Fruit fly (Drosophila melanogaster) whole organism, embryonic: Measurements from ENCODE around the gene rk.
A peak's percentile ranks its signal among the peaks of the same experiment; 100 is the strongest.

Experiments
- Atf-2 ChIP-seq: fragments of 200-800 bp; sonication (Bioruptor generic); optimal IDR thresholded peaks from 2 replicates; lab custom pipeline; 2016; ENCODE audit warnings: missing biosample characterization, missing genetic modification characterization
- Bteb2 ChIP-seq: fragments of 200-800 bp; sonication (Bioruptor generic); optimal IDR thresholded peaks from 2 replicates; lab custom pipeline; 2016; ENCODE audit warnings: missing biosample characterization, missing genetic modification characterization
- CG10147 ChIP-seq: fragments of 200-800 bp; sonication (Bioruptor generic); optimal IDR thresholded peaks from 2 replicates; lab custom pipeline; 2019; ENCODE audit warnings: missing biosample characterization, mild to moderate bottlenecking, missing genetic modification characterization, moderate library complexity
- CG1024 ChIP-seq: fragments of 200-800 bp; sonication (Bioruptor generic); IDR thresholded peaks from 2 replicates; pipeline ENCODE4 v1.3.6; 2022; ENCODE audit warnings: missing biosample characterization, missing genetic modification characterization
- CG10565 ChIP-seq: fragments of 200-800 bp; sonication (Bioruptor generic); optimal IDR thresholded peaks from 3 replicates; lab custom pipeline; 2016; ENCODE audit warnings: missing biosample characterization, mild to moderate bottlenecking, missing genetic modification characterization
- CG10959 ChIP-seq: fragments of 200-800 bp; sonication (Bioruptor generic); IDR thresholded peaks from 2 replicates; pipeline ENCODE4 v1.3.6; 2022; ENCODE audit warnings: missing biosample characterization, missing genetic modification characterization
- CG11696 ChIP-seq: fragments of 200-800 bp; sonication (Bioruptor generic); IDR thresholded peaks from 2 replicates; pipeline ENCODE4 v1.3.6; 2022; ENCODE audit warnings: missing biosample characterization, missing genetic modification characterization
- CG12299 ChIP-seq: fragments of 200-800 bp; sonication (Bioruptor generic); optimal IDR thresholded peaks from 2 replicates; lab custom pipeline; 2018; ENCODE audit warnings: missing biosample characterization, mild to moderate bottlenecking, missing genetic modification characterization
- CG13775 ChIP-seq: fragments of 200-800 bp; sonication (Bioruptor generic); optimal IDR thresholded peaks from 3 replicates; lab custom pipeline; 2017; ENCODE audit warnings: missing biosample characterization, mild to moderate bottlenecking, missing genetic modification characterization
- CG14014 ChIP-seq: fragments of 200-800 bp; sonication (Bioruptor generic); IDR thresholded peaks from 2 replicates; pipeline ENCODE4 v1.3.6; 2022; ENCODE audit warnings: missing biosample characterization, missing genetic modification characterization
- CG14441 ChIP-seq: fragments of 200-800 bp; sonication (Bioruptor generic); IDR thresholded peaks from 2 replicates; pipeline ENCODE4 v1.3.6; 2022; ENCODE audit warnings: missing biosample characterization, missing genetic modification characterization
- CG14860 ChIP-seq: fragments of 200-800 bp; sonication (Bioruptor generic); IDR thresholded peaks from 3 replicates; pipeline ENCODE4 v1.3.6; 2022; ENCODE audit warnings: missing biosample characterization, missing genetic modification characterization; ENCODE audit not compliant: partially characterized antibody
- CG14965 ChIP-seq: fragments of 200-800 bp; sonication (Bioruptor generic); optimal IDR thresholded peaks from 2 replicates; lab custom pipeline; 2016; ENCODE audit warnings: missing biosample characterization, missing genetic modification characterization, borderline replicate concordance
- CG17186 ChIP-seq: fragments of 200-800 bp; sonication (Bioruptor generic); optimal IDR thresholded peaks from 3 replicates; lab custom pipeline; 2017; ENCODE audit warnings: missing biosample characterization, missing genetic modification reagents, missing genetic modification characterization
- CG18011 ChIP-seq: fragments of 200-800 bp; sonication (Bioruptor generic); optimal IDR thresholded peaks from 2 replicates; lab custom pipeline; 2017; ENCODE audit warnings: missing biosample characterization, missing genetic modification characterization, mild to moderate bottlenecking, moderate library complexity, missing genotype
- CG18476 ChIP-seq: fragments of 200-800 bp; sonication (Bioruptor generic); optimal IDR thresholded peaks from 2 replicates; lab custom pipeline; 2016; ENCODE audit warnings: missing biosample characterization, mild to moderate bottlenecking, missing genetic modification characterization
- CG18764 ChIP-seq: fragments of 200-800 bp; sonication (Bioruptor generic); optimal IDR thresholded peaks from 3 replicates; lab custom pipeline; 2016; ENCODE audit warnings: missing biosample characterization, missing genetic modification characterization
- CG3065 ChIP-seq: fragments of 200-800 bp; sonication (Bioruptor generic); optimal IDR thresholded peaks from 2 replicates; lab custom pipeline; 2016; ENCODE audit warnings: missing biosample characterization, missing genetic modification characterization
- CG31224 ChIP-seq: fragments of 200-800 bp; sonication (Bioruptor generic); IDR thresholded peaks from 2 replicates; pipeline ENCODE4 v1.3.6; 2022; ENCODE audit warnings: missing biosample characterization, missing genetic modification characterization
- CG6254 ChIP-seq: fragments of 200-800 bp; sonication (Bioruptor generic); optimal IDR thresholded peaks from 3 replicates; lab custom pipeline; 2017; ENCODE audit warnings: mild to moderate bottlenecking, missing biosample characterization, missing genetic modification reagents, missing genetic modification characterization
- CG6689 ChIP-seq: fragments of 200-800 bp; sonication (Bioruptor generic); IDR thresholded peaks from 2 replicates; pipeline ENCODE4 v1.3.6; 2022; ENCODE audit warnings: missing biosample characterization, missing genetic modification characterization
- CG7786 ChIP-seq: fragments of 200-800 bp; sonication (Bioruptor generic); optimal IDR thresholded peaks from 2 replicates; lab custom pipeline; 2016; ENCODE audit warnings: missing biosample characterization, missing genetic modification characterization
- CG7987 ChIP-seq: fragments of 200-800 bp; sonication (Bioruptor generic); optimal IDR thresholded peaks from 2 replicates; lab custom pipeline; 2018; ENCODE audit warnings: missing biosample characterization, mild to moderate bottlenecking, missing genetic modification characterization, moderate library complexity
- CG8765 ChIP-seq: fragments of 200-800 bp; sonication (Bioruptor generic); IDR thresholded peaks from 2 replicates; pipeline ENCODE4 v1.3.6; 2022; ENCODE audit warnings: missing biosample characterization, missing genetic modification characterization
- CG9817 ChIP-seq: fragments of 200-800 bp; sonication (Bioruptor generic); optimal IDR thresholded peaks from 2 replicates; lab custom pipeline; 2018; ENCODE audit warnings: missing biosample characterization, mild to moderate bottlenecking, missing genetic modification characterization, moderate library complexity
- Camta ChIP-seq: fragments of 200-800 bp; sonication (Bioruptor generic); optimal IDR thresholded peaks from 2 replicates; lab custom pipeline; 2016; ENCODE audit warnings: missing biosample characterization, missing genetic modification characterization
- Chrac-16 ChIP-seq: fragments of 200-800 bp; sonication (Bioruptor generic); optimal IDR thresholded peaks from 3 replicates; lab custom pipeline; 2016; ENCODE audit warnings: missing biosample characterization, missing genetic modification characterization
- Fer2 ChIP-seq: fragments of 200-800 bp; sonication (Bioruptor generic); optimal IDR thresholded peaks from 2 replicates; lab custom pipeline; 2018; ENCODE audit warnings: missing biosample characterization, mild to moderate bottlenecking, missing genetic modification characterization, moderate library complexity
- Hr3 ChIP-seq: fragments of 200-800 bp; sonication (Bioruptor generic); optimal IDR thresholded peaks from 3 replicates; lab custom pipeline; 2016; ENCODE audit warnings: missing biosample characterization, missing genetic modification characterization
- NfI ChIP-seq: fragments of 200-800 bp; sonication (Bioruptor generic); optimal IDR thresholded peaks from 3 replicates; lab custom pipeline; 2018; ENCODE audit warnings: missing biosample characterization, mild to moderate bottlenecking, missing genetic modification characterization, moderate library complexity
- Opbp ChIP-seq: fragments of 200-800 bp; sonication (Bioruptor generic); IDR thresholded peaks from 3 replicates; pipeline ENCODE4 v1.3.6; 2022; ENCODE audit warnings: missing biosample characterization, missing genetic modification characterization; ENCODE audit not compliant: partially characterized antibody
- Ravus ChIP-seq: fragments of 200-800 bp; sonication (Bioruptor generic); IDR thresholded peaks from 2 replicates; pipeline ENCODE4 v1.3.6; 2022; ENCODE audit warnings: missing biosample characterization, missing genetic modification characterization
- Tbp ChIP-seq: fragments of >200 bp; optimal IDR thresholded peaks from 2 replicates; lab custom pipeline; 2018; ENCODE audit warnings: missing biosample characterization, missing genetic modification characterization
- ap ChIP-seq: fragments of 200-800 bp; sonication (Bioruptor generic); IDR thresholded peaks from 2 replicates; pipeline ENCODE4 v1.3.6; 2022; ENCODE audit warnings: missing biosample characterization, missing genetic modification characterization
- cg ChIP-seq: fragments of 200-800 bp; sonication (Bioruptor generic); optimal IDR thresholded peaks from 3 replicates; lab custom pipeline; 2019; ENCODE audit warnings: missing biosample characterization, mild to moderate bottlenecking, missing genetic modification characterization, moderate library complexity
- fu2 ChIP-seq: fragments of 200-800 bp; sonication (Bioruptor generic); optimal IDR thresholded peaks from 2 replicates; lab custom pipeline; 2016; ENCODE audit warnings: missing biosample characterization, missing genetic modification characterization
- gcm2 ChIP-seq: fragments of 200-800 bp; sonication (Bioruptor generic); optimal IDR thresholded peaks from 2 replicates; lab custom pipeline; 2016; ENCODE audit warnings: missing biosample characterization, missing genetic modification characterization
- gro ChIP-seq: fragments of 200-800 bp; sonication (Bioruptor generic); optimal IDR thresholded peaks from 2 replicates; lab custom pipeline; 2016; ENCODE audit warnings: missing biosample characterization, missing genetic modification characterization
- ham ChIP-seq: fragments of 200-800 bp; sonication (Bioruptor generic); IDR thresholded peaks from 2 replicates; pipeline ENCODE4 v1.3.6; 2022; ENCODE audit warnings: missing biosample characterization, missing genetic modification characterization
- jigr1 ChIP-seq: fragments of 200-800 bp; sonication (Bioruptor generic); IDR thresholded peaks from 3 replicates; pipeline ENCODE4 v1.3.6; 2022; ENCODE audit warnings: missing biosample characterization, missing genetic modification characterization
- lbe ChIP-seq: fragments of 200-800 bp; sonication (Bioruptor generic); optimal IDR thresholded peaks from 2 replicates; lab custom pipeline; 2016; ENCODE audit warnings: missing biosample characterization, mild to moderate bottlenecking, missing genetic modification characterization
- otp ChIP-seq: fragments of 200-800 bp; sonication (Bioruptor generic); IDR thresholded peaks from 3 replicates; pipeline ENCODE4, ENCODE4 v1.3.6; 2022; ENCODE audit warnings: missing biosample characterization, missing genetic modification characterization
- peb ChIP-seq: fragments of 200-800 bp; sonication (Bioruptor generic); IDR thresholded peaks from 2 replicates; pipeline ENCODE4 v1.3.6; 2022; ENCODE audit warnings: missing biosample characterization, missing genetic modification characterization
- pho ChIP-seq: fragments of 200-800 bp; sonication (Bioruptor generic); optimal IDR thresholded peaks from 2 replicates; lab custom pipeline; 2016; ENCODE audit warnings: missing biosample characterization, missing genetic modification characterization
- rib ChIP-seq: fragments of 200-800 bp; sonication (Bioruptor generic); IDR thresholded peaks from 2 replicates; pipeline ENCODE4 v1.3.6; 2022; ENCODE audit warnings: missing biosample characterization, missing genetic modification characterization
- sc ChIP-seq, 3 experiments: fragments of >200 bp in 2 of 3; fragments of 200-800 bp in 1 of 3; sonication (Bioruptor generic) in 1 of 3; optimal IDR thresholded peaks; 2 replicates in 2 of 3; 3 replicates in 1 of 3; lab custom pipeline; 2017; ENCODE audit warnings: mild to moderate bottlenecking in 1 of 3, missing biosample characterization in 1 of 3, missing genetic modification characterization in 1 of 3, missing genetic modification reagents in 1 of 3
- stc ChIP-seq: fragments of 200-800 bp; sonication (Bioruptor generic); IDR thresholded peaks from 2 replicates; pipeline ENCODE4 v1.3.6; 2022; ENCODE audit warnings: missing biosample characterization, missing genetic modification characterization
- tio ChIP-seq: fragments of 200-800 bp; sonication (Bioruptor generic); optimal IDR thresholded peaks from 2 replicates; lab custom pipeline; 2017; ENCODE audit warnings: missing biosample characterization, missing genetic modification characterization, inconsistent platforms
- vvl ChIP-seq: fragments of 200-800 bp; sonication (Bioruptor generic); IDR thresholded peaks from 2 replicates; pipeline ENCODE4 v1.3.6; 2022; ENCODE audit warnings: missing biosample characterization, missing genetic modification characterization

Gene rk

dm6 chr2L:14020875-14021643 is 20.0 kb upstream of the rk start (continued):
- no peak for TF ChIP-seq Opbp
- TF ChIP-seq jigr1 = no peak
- no peak for TF ChIP-seq lbe (GFP tag; lab: Kevin White, UChicago)
- TF ChIP-seq Atf-2 = peak; percentile 54
- TF ChIP-seq CG6689 = peak; percentile 62
- no peak for TF ChIP-seq CG14860 (GFP tag; lab: Robert Waterston, UW)
- TF ChIP-seq cg = no peak
- peak; percentile 33 for TF ChIP-seq fu2 (GFP tag; lab: Kevin White, UChicago)
- no peak for TF ChIP-seq CG10565 (GFP tag; lab: Kevin White, UChicago)
- TF ChIP-seq ap (GFP tag; lab: Robert Waterston, UW) = 0 out of 2 replicates have a peak, but pooled peaks have one; percentile 5
- no peak for TF ChIP-seq CG18011 (GFP tag; lab: Kevin White, UChicago)
- peak; percentile 36; the same call in 1 of the 2 replicates for TF ChIP-seq CG8765 (GFP tag; lab: Robert Waterston, UW)
- no peak for TF ChIP-seq gro (GFP tag; lab: Kevin White, UChicago)
- no peak for TF ChIP-seq Ravus (GFP tag; lab: Robert Waterston, UW)
- TF ChIP-seq CG14965 (GFP tag; lab: Kevin White, UChicago) = no peak
- TF ChIP-seq tio (GFP tag; lab: Kevin White, UChicago) = peak; percentile 39
- TF ChIP-seq Fer2 = no peak
- no peak for TF ChIP-seq CG7786 (GFP tag; lab: Kevin White, UChicago)
- peak; percentile 58 for TF ChIP-seq CG14441 (GFP tag; lab: Robert Waterston, UW)
- TF ChIP-seq peb = peak; percentile 60
- no peak for TF ChIP-seq CG6254 (GFP tag; lab: Kevin White, UChicago)
- TF ChIP-seq Bteb2 (GFP tag; lab: Kevin White, UChicago) = peak; percentile 46
- peak; percentile 59; the same call in 1 of the 2 replicates for TF ChIP-seq CG10959
- no peak for TF ChIP-seq CG17186 (GFP tag; lab: Kevin White, UChicago)
- TF ChIP-seq Hr3 (GFP tag; lab: Kevin White, UChicago) = peak; percentile 44
- TF ChIP-seq stc (GFP tag; lab: Robert Waterston, UW) = peak; percentile 60
- no peak for TF ChIP-seq gcm2
- peak; percentile 62 for TF ChIP-seq NfI (GFP tag; lab: Kevin White, UChicago)
- TF ChIP-seq CG3065 = no peak
- no peak for TF ChIP-seq CG1024 (GFP tag; lab: Robert Waterston, UW)
- no peak for TF ChIP-seq ham
- peak; percentile 40 for TF ChIP-seq Chrac-16 (GFP tag; lab: Kevin White, UChicago)
- no peak for TF ChIP-seq CG31224 (GFP tag; lab: Robert Waterston, UW)
- peak; percentile 6 for TF ChIP-seq CG12299 (tag; lab: Kevin White, UChicago)
- TF ChIP-seq Tbp (GFP tag; lab: Kevin White, UChicago) = no peak
- TF ChIP-seq sc (optimal IDR thresholded peaks at IDR 0.05; lab: Kevin White, UChicago) = no peak
- TF ChIP-seq sc (GFP tag; optimal IDR thresholded peaks at IDR 0.05; lab: Kevin White, UChicago) = peak; percentile 51
- TF ChIP-seq CG18476 = no peak
- TF ChIP-seq Camta (GFP tag; lab: Kevin White, UChicago) = no peak
- no peak for TF ChIP-seq pho (GFP tag; lab: Kevin White, UChicago)
- no peak for TF ChIP-seq rib (GFP tag; lab: Robert Waterston, UW)
- TF ChIP-seq otp (GFP tag; lab: Robert Waterston, UW) = peak; percentile 36; the same call in 1 of the 3 replicates
- no peak for TF ChIP-seq CG18764
- peak; percentile 10 for TF ChIP-seq CG9817 (tag; lab: Kevin White, UChicago)
- peak; percentile 85 for TF ChIP-seq vvl (GFP tag; lab: Robert Waterston, UW)
- peak; percentile 56 for TF ChIP-seq CG13775 (GFP tag; lab: Kevin White, UChicago)
- TF ChIP-seq CG7987 (GFP tag; lab: Kevin White, UChicago) = no peak
- no peak for TF ChIP-seq CG14014 (GFP tag; lab: Robert Waterston, UW)
- 0 out of 2 replicates have a peak, but pooled peaks have one; percentile 35 for TF ChIP-seq CG11696 (GFP tag; lab: Robert Waterston, UW)
- TF ChIP-seq CG10147 (GFP tag; lab: Kevin White, UChicago) = peak; percentile 71
